Worm (Caenorhabditis elegans) whole organism, late embryonic: ENCODE data around the gene K02F6.6.

Experiments used
- C08G9.2 ChIP-seq: sonication (generic microtip); optimal IDR thresholded peaks from 2 replicates; lab custom pipeline; 2016; ENCODE audit warnings: mild to moderate bottlenecking, missing genetic modification characterization, moderate library complexity, missing compliant biosample characterization
- C38D4.7 ChIP-seq: fragments of 200-800 bp; sonication (Bioruptor generic); optimal IDR thresholded peaks from 2 replicates; lab custom pipeline; 2018; ENCODE audit warnings: mild to moderate bottlenecking, missing genetic modification characterization, moderate library complexity, missing compliant biosample characterization
- K09A11.1 ChIP-seq: sonication (generic microtip); optimal IDR thresholded peaks from 2 replicates; lab custom pipeline; 2017; ENCODE audit warnings: antibody characterized with exemption, mild to moderate bottlenecking, missing genetic modification characterization, missing compliant biosample characterization; ENCODE audit not compliant: insufficient read depth
- ama-1 ChIP-seq: fragments of 150-350 bp; optimal IDR thresholded peaks from 2 replicates; lab custom pipeline; 2014
- ceh-2 ChIP-seq: sonication (generic microtip); optimal IDR thresholded peaks from 2 replicates; lab custom pipeline; 2016; ENCODE audit warnings: missing genotype, missing genetic modification characterization, missing compliant biosample characterization
- ceh-24 ChIP-seq: sonication (generic microtip); optimal IDR thresholded peaks from 2 replicates; lab custom pipeline; 2016; ENCODE audit warnings: mild to moderate bottlenecking, missing genetic modification characterization, missing compliant biosample characterization
- ceh-30 ChIP-seq: fragments of 150-350 bp; optimal IDR thresholded peaks from 2 replicates; lab custom pipeline; 2014; ENCODE audit warnings: missing biosample characterization, missing genetic modification characterization
- ceh-48 ChIP-seq: sonication (generic microtip); optimal IDR thresholded peaks from 2 replicates; lab custom pipeline; 2016; ENCODE audit warnings: missing genetic modification characterization, inconsistent platforms, missing compliant biosample characterization
- ceh-9 ChIP-seq: sonication (generic microtip); optimal IDR thresholded peaks from 2 replicates; lab custom pipeline; 2016; ENCODE audit warnings: mild to moderate bottlenecking, missing genetic modification characterization, inconsistent platforms, missing compliant biosample characterization
- dmd-4 ChIP-seq: sonication (generic microtip); optimal IDR thresholded peaks from 2 replicates; lab custom pipeline; 2016; ENCODE audit warnings: borderline replicate concordance, missing genetic modification characterization, missing compliant biosample characterization
- dve-1 ChIP-seq: sonication (generic microtip); optimal IDR thresholded peaks from 2 replicates; lab custom pipeline; 2017; ENCODE audit warnings: antibody characterized with exemption, mild to moderate bottlenecking, missing genetic modification characterization, missing compliant biosample characterization
- elt-2 ChIP-seq: sonication (generic microtip); optimal IDR thresholded peaks from 2 replicates; lab custom pipeline; 2016; ENCODE audit warnings: missing genetic modification reagents, missing genetic modification characterization, missing compliant biosample characterization
- elt-4 ChIP-seq: sonication (generic microtip); optimal IDR thresholded peaks from 2 replicates; lab custom pipeline; 2016; ENCODE audit warnings: missing genetic modification characterization, missing compliant biosample characterization
- ets-4 ChIP-seq: sonication (generic microtip); optimal IDR thresholded peaks from 2 replicates; lab custom pipeline; 2016; ENCODE audit warnings: missing genetic modification characterization, missing compliant biosample characterization
- fax-1 ChIP-seq: sonication (generic microtip); optimal IDR thresholded peaks from 2 replicates; lab custom pipeline; 2016; ENCODE audit warnings: missing genotype, missing genetic modification characterization, missing compliant biosample characterization
- fkh-10 ChIP-seq: fragments of 150-350 bp; optimal IDR thresholded peaks from 2 replicates; lab custom pipeline; 2014; ENCODE audit warnings: missing biosample characterization, missing genetic modification reagents, missing genetic modification characterization
- gmeb-2 ChIP-seq: sonication (generic microtip); optimal IDR thresholded peaks from 2 replicates; lab custom pipeline; 2016; ENCODE audit warnings: missing genetic modification characterization, inconsistent platforms, missing compliant biosample characterization
- hlh-13 ChIP-seq: fragments of 200-800 bp; sonication (Bioruptor generic); optimal IDR thresholded peaks from 2 replicates; lab custom pipeline; 2018; ENCODE audit warnings: mild to moderate bottlenecking, missing genetic modification characterization, missing compliant biosample characterization
- mec-3 ChIP-seq: sonication (generic microtip); optimal IDR thresholded peaks from 2 replicates; lab custom pipeline; 2016; ENCODE audit warnings: borderline replicate concordance, missing genetic modification characterization, missing compliant biosample characterization
- nfya-1 ChIP-seq: sonication (generic microtip); optimal IDR thresholded peaks from 2 replicates; lab custom pipeline; 2017; ENCODE audit warnings: missing genetic modification characterization, mild to moderate bottlenecking, missing compliant biosample characterization, antibody characterized with exemption, moderate library complexity
- npax-4 ChIP-seq: sonication (generic microtip); optimal IDR thresholded peaks from 2 replicates; lab custom pipeline; 2016; ENCODE audit warnings: missing genetic modification characterization, missing compliant biosample characterization
- pax-1 ChIP-seq: fragments of 150-350 bp; optimal IDR thresholded peaks from 2 replicates; lab custom pipeline; 2014; ENCODE audit warnings: missing biosample characterization, missing genetic modification characterization
- pha-4 ChIP-seq: fragments of 150-350 bp; optimal IDR thresholded peaks from 2 replicates; lab custom pipeline; 2018; ENCODE audit warnings: missing biosample characterization, missing genetic modification reagents, missing genetic modification characterization
- sox-2 ChIP-seq: fragments of 200-800 bp; sonication (Bioruptor generic); IDR thresholded peaks from 2 replicates; pipeline ENCODE4 v1.3.6; 2022; ENCODE audit warnings: missing genetic modification reagents, missing genetic modification characterization, missing compliant biosample characterization
- tbx-7 ChIP-seq: sonication (generic microtip); optimal IDR thresholded peaks from 2 replicates; lab custom pipeline; 2016; ENCODE audit warnings: missing genotype, missing genetic modification characterization, missing compliant biosample characterization
- ttx-3 ChIP-seq: sonication (generic microtip); optimal IDR thresholded peaks from 2 replicates; lab custom pipeline; 2016; ENCODE audit warnings: missing genetic modification reagents, missing genetic modification characterization, missing compliant biosample characterization
- unc-3 ChIP-seq, 2 experiments: fragments of 200-800 bp in 1 of 2; sonication (Bioruptor generic) in 1 of 2; sonication (generic microtip) in 1 of 2; conservative IDR thresholded peaks in 1 of 2; optimal IDR thresholded peaks in 1 of 2; 2 replicates each; pipeline versions ENCODE4 v1.3.6 to Lab custom; 2016 to 2022; ENCODE audit warnings: missing compliant biosample characterization in 2 of 2, missing genetic modification characterization in 2 of 2, missing genetic modification reagents in 1 of 2
- unc-55 ChIP-seq: sonication (generic microtip); optimal IDR thresholded peaks from 2 replicates; lab custom pipeline; 2017; ENCODE audit warnings: missing biosample characterization, missing genetic modification reagents, missing genetic modification characterization
- zip-5 ChIP-seq: sonication (generic microtip); optimal IDR thresholded peaks from 2 replicates; lab custom pipeline; 2016; ENCODE audit warnings: missing genetic modification characterization, missing compliant biosample characterization

K02F6.6 gene

DNA sequence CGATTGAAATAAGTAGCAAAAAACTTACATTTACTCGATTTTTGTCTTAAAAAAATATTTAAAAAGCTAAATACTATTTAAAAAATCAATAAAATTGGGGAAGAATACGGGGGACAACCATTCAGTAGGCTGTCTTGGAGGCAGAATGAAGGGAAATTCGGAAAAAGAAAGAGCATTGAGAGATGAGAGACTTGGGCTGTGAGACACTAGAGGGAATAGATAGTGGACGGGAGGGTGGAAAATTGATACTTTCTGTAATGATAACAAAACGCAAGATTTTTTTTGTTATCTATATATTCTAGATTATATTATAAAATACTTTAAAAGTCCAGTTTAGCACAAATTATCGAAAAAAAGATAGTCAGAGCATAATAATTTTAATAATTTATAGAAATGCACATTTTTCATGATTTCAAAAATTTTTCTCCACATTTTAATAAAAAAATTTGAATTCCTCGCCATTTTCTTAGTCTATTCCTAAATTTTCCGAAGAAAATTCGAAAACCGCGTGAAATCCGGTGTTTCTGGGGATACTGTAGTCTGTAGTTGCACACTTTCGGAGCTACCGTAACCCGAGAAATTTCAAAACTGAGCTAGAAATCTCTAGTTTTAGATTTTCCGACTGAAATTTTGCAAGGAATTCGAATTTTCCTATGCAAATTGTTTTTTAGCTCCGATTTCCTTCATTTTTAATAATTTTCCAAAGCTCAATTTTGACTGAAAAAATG, 26.7 kb upstream of the K02F6.6 start:
- TF ChIP-seq pha-4 (tag; lab: Kevin White, UChicago) (no peak), unc-55 (GFP tag; lab: Kevin White, UChicago) (no peak), ama-1 (lab: Kevin White, UChicago) (no peak), elt-2 (peak; percentile 84)

- no peak for TF ChIP-seq ceh-30 (tag; lab: Kevin White, UChicago)
- peak; percentile 16 for TF ChIP-seq nfya-1 (tag; lab: Kevin White, UChicago)
Observed at ce11 chrII:2504431-2504928, 26.1 kb upstream of the K02F6.6 start, which contains the start of gene gbas-1. Gene gbas-1, plus strand, starts transcription at chrII:2504878.

DNA sequence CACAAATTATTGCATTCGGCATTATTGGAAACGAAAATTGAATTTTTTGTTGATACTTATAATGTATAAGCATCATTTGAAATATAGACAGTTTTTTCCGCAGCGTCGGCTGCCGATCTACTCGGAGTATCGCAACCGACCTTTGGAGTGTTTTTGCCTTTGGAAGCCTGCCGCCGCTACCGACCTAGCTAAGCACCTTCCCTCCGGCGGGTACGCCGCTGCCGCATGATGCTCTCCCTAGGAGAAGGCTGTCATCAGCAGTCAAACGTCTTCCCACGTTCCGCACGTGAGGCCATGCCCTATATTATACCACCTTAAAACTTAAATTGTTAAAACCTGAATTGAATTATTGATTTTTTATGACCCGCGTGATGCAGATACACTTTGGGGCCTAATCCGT, 12.1 kb upstream of the K02F6.6 start:
- TF ChIP-seq elt-2 (no peak), ceh-48 (no peak), mec-3 (no peak), npax-4 (tag; lab: Kevin White, UChicago) (no peak), pax-1 (tag; lab: Kevin White, UChicago) (no peak), ceh-9 (no peak), unc-3 (GFP tag; conservative IDR thresholded peaks at IDR 0.05; lab: Robert Waterston, UW) (no peak), unc-3 (tag; optimal IDR thresholded peaks at IDR 0.05; lab: Kevin White, UChicago) (no peak), C38D4.7 (no peak), gmeb-2 (tag; lab: Kevin White, UChicago) (no peak), ttx-3 (tag; lab: Kevin White, UChicago) (no peak), zip-5 (tag; lab: Kevin White, UChicago) (no peak), fax-1 (tag; lab: Kevin White, UChicago) (no peak), elt-4 (tag; lab: Kevin White, UChicago) (no peak), sox-2 (GFP tag; lab: Robert Waterston, UW) (no peak), K09A11.1 (tag; lab: Kevin White, UChicago) (no peak), dmd-4 (tag; lab: Kevin White, UChicago) (no peak), ceh-24 (tag; lab: Kevin White, UChicago) (no peak), unc-55 (GFP tag; lab: Kevin White, UChicago) (no peak)

DNA sequence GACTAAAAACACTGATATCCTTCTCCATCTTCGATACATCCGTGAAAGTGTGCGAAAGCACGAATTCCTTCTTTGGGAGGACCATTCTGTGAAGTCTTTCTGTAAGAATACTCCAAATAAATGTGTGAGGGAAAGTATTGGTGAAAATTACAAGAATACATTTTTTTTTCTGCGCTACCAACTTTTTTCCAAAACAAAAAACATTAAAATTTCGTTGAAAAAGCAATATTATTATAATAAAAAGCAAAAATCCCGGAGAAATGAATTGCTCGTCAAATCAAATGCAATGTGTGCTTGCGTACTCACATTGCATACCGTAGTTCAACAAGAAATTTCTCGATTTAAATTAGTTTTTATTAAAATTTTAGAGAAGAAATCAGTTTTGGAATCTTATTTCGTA, 8.6 kb upstream of the K02F6.6 start, which contains the start of gene bath-13:
Gene bath-13 (minus strand): TSS at position 101 of the 400 bp plus-strand sequence.
- TF ChIP-seq mec-3 (no peak), ceh-24 (tag; lab: Kevin White, UChicago) (no peak), zip-5 (tag; lab: Kevin White, UChicago) (no peak), dve-1 (tag; lab: Kevin White, UChicago) (no peak), C08G9.2 (tag; lab: Kevin White, UChicago) (no peak), unc-3 (GFP tag; conservative IDR thresholded peaks at IDR 0.05; lab: Robert Waterston, UW) (no peak), unc-3 (tag; optimal IDR thresholded peaks at IDR 0.05; lab: Kevin White, UChicago) (no peak), ceh-2 (tag; lab: Kevin White, UChicago) (no peak), gmeb-2 (tag; lab: Kevin White, UChicago) (no peak)

DNA sequence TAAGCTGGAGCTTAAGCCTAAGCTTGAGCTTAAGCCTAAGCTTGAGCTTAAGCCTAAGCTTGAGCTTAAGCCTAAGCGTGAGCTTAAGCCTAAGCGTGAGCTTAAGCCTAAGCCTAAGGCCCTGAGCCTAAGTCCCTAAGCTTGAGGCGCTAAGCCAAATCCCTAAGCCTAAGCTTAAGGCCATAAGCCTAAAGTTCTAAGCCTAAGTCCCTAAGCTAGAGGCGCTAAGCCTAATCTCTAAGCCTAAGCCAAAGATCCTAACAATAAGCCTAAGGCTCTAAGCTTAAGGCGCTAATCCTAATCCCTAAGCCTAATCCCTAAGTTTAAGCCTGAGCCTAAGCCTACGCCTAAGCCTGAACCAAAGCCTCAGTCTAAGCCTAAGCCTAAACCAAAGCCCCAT, 4.9 kb upstream of the K02F6.6 start:
- TF ChIP-seq ets-4 (tag; lab: Kevin White, UChicago): no peak
- no peak for TF ChIP-seq unc-3 (GFP tag; conservative IDR thresholded peaks at IDR 0.05; lab: Robert Waterston, UW)
- TF ChIP-seq unc-3 (tag; optimal IDR thresholded peaks at IDR 0.05; lab: Kevin White, UChicago): no peak
- TF ChIP-seq hlh-13 (GFP tag; lab: Kevin White, UChicago): no peak
- TF ChIP-seq dve-1 (tag; lab: Kevin White, UChicago): peak; percentile 100
- TF ChIP-seq elt-4 (tag; lab: Kevin White, UChicago): no peak
- TF ChIP-seq nfya-1 (tag; lab: Kevin White, UChicago): no peak

- no peak for TF ChIP-seq tbx-7 (tag; lab: Kevin White, UChicago)
- TF ChIP-seq dve-1 (tag; lab: Kevin White, UChicago): peak; percentile 69
- TF ChIP-seq fkh-10 (GFP tag; lab: Kevin White, UChicago): no peak
- TF ChIP-seq, all 69 proteins: peak for 1
Observed at ce11 chrII:2526887-2527286, 3.7 kb upstream of the K02F6.6 start.
